Fruit fly (Drosophila melanogaster) whole organism, wandering third instar larva: ENCODE measurements around the gene cno.

ENCODE experiments used
- Abd-B ChIP-seq: fragments of >200 bp; optimal IDR thresholded peaks from 2 replicates; lab custom pipeline; 2017; ENCODE audit warnings: missing biosample characterization, missing genetic modification characterization
- CG32264 ChIP-seq: fragments of 200-800 bp; sonication (Bioruptor generic); optimal IDR thresholded peaks from 2 replicates; lab custom pipeline; 2016; ENCODE audit warnings: missing biosample characterization, missing genetic modification characterization
- CG9705 ChIP-seq: fragments of 200-800 bp; sonication (Bioruptor generic); optimal IDR thresholded peaks from 2 replicates; lab custom pipeline; 2018; ENCODE audit warnings: missing biosample characterization, mild to moderate bottlenecking, missing genetic modification characterization
- Dfd ChIP-seq: fragments of >200 bp; optimal IDR thresholded peaks from 2 replicates; lab custom pipeline; 2017; ENCODE audit warnings: missing biosample characterization, missing genetic modification characterization
- Dif ChIP-seq: fragments of 200-275, 200-300 bp; sonication (Bioruptor generic); optimal IDR thresholded peaks from 2 replicates; lab custom pipeline; 2018; ENCODE audit warnings: missing biosample characterization, missing genetic modification characterization; ENCODE audit not compliant: partially characterized antibody
- GATAd ChIP-seq: sonication (Bioruptor generic); optimal IDR thresholded peaks from 2 replicates; lab custom pipeline; 2016; ENCODE audit warnings: missing biosample characterization, missing genetic modification characterization
- HLH106 ChIP-seq: fragments of 200-800 bp; optimal IDR thresholded peaks from 3 replicates; lab custom pipeline; 2019; ENCODE audit warnings: missing biosample characterization, mild to moderate bottlenecking, missing genetic modification characterization, moderate library complexity
- Hnf4 ChIP-seq: fragments of 200-800 bp; sonication (Bioruptor generic); optimal IDR thresholded peaks from 2 replicates; lab custom pipeline; 2016; ENCODE audit warnings: missing biosample characterization, mild to moderate bottlenecking, missing genetic modification characterization
- Hr78 ChIP-seq: fragments of >200 bp; optimal IDR thresholded peaks from 2 replicates; lab custom pipeline; 2017; ENCODE audit warnings: missing biosample characterization, missing genetic modification characterization
- Mio ChIP-seq: sonication (Bioruptor generic); optimal IDR thresholded peaks from 2 replicates; lab custom pipeline; 2016; ENCODE audit warnings: missing biosample characterization, missing genetic modification characterization
- Myc ChIP-seq: fragments of >200 bp; optimal IDR thresholded peaks from 2 replicates; lab custom pipeline; 2017
- N ChIP-seq: fragments of >200 bp; optimal IDR thresholded peaks from 2 replicates; lab custom pipeline; 2018; ENCODE audit warnings: missing biosample characterization, missing external identifiers, missing genetic modification characterization
- OdsH ChIP-seq: fragments of 200-800 bp; sonication (Bioruptor generic); optimal IDR thresholded peaks from 2 replicates; lab custom pipeline; 2016; ENCODE audit warnings: missing biosample characterization, mild to moderate bottlenecking, missing genetic modification characterization
- Rel ChIP-seq, 2 experiments: fragments of 200-800 bp; sonication (Bioruptor generic) in 1 of 2; optimal IDR thresholded peaks; 2 replicates in 1 of 2; 3 replicates in 1 of 2; lab custom pipeline; 2016 to 2019; ENCODE audit warnings: mild to moderate bottlenecking in 2 of 2, missing biosample characterization in 2 of 2, missing genetic modification characterization in 2 of 2, moderate library complexity in 1 of 2
- Sp1 ChIP-seq: fragments of 200-800 bp; sonication (Bioruptor generic); optimal IDR thresholded peaks from 3 replicates; lab custom pipeline; 2019; ENCODE audit warnings: missing biosample characterization, mild to moderate bottlenecking, missing genetic modification characterization, moderate library complexity
- Vsx2 ChIP-seq: fragments of 200-300, 225-300 bp; sonication (Bioruptor generic); optimal IDR thresholded peaks from 2 replicates; lab custom pipeline; 2018; ENCODE audit warnings: missing biosample characterization, missing genetic modification characterization; ENCODE audit not compliant: partially characterized antibody
- br ChIP-seq: fragments of 200-800 bp; sonication (Bioruptor generic); optimal IDR thresholded peaks from 2 replicates; lab custom pipeline; 2016; ENCODE audit warnings: missing biosample characterization, missing genetic modification characterization
- brk ChIP-seq: fragments of 200-800 bp; sonication (Bioruptor generic); optimal IDR thresholded peaks from 2 replicates; lab custom pipeline; 2016; ENCODE audit warnings: missing biosample characterization, mild to moderate bottlenecking, missing genetic modification characterization
- dl ChIP-seq, 2 experiments: fragments of 175-275, 200-275 bp in 1 of 2; fragments of 200-275 bp in 1 of 2; sonication (Bioruptor generic); optimal IDR thresholded peaks; lab custom pipeline; 2018; ENCODE audit warnings: mild to moderate bottlenecking in 2 of 2, missing biosample characterization in 2 of 2, missing genetic modification characterization in 2 of 2, moderate library complexity in 2 of 2; ENCODE audit not compliant: partially characterized antibody in 2 of 2, insufficient read depth in 1 of 2
- dmrt93B ChIP-seq: fragments of 200-800 bp; sonication (Bioruptor generic); optimal IDR thresholded peaks from 2 replicates; lab custom pipeline; 2018; ENCODE audit warnings: missing biosample characterization, mild to moderate bottlenecking, missing genetic modification characterization
- dsf ChIP-seq: sonication (Bioruptor generic); optimal IDR thresholded peaks from 2 replicates; lab custom pipeline; 2016; ENCODE audit warnings: missing biosample characterization, missing genetic modification characterization, borderline replicate concordance
- ey ChIP-seq: fragments of 200-800 bp; sonication (Bioruptor generic); optimal IDR thresholded peaks from 2 replicates; lab custom pipeline; 2016; ENCODE audit warnings: missing biosample characterization, missing genetic modification characterization
- foxo ChIP-seq, 2 experiments: fragments of 200-800 bp; sonication (Bioruptor generic); optimal IDR thresholded peaks; 2 replicates in 1 of 2; 3 replicates in 1 of 2; lab custom pipeline; 2016 to 2017; ENCODE audit warnings: missing biosample characterization in 2 of 2, missing genetic modification characterization in 2 of 2
- fru ChIP-seq: fragments of 200-800 bp; sonication (Bioruptor generic); optimal IDR thresholded peaks from 3 replicates; lab custom pipeline; 2016; ENCODE audit warnings: missing biosample characterization, mild to moderate bottlenecking, missing genetic modification characterization
- h ChIP-seq: fragments of 200-800 bp; sonication (Bioruptor generic); optimal IDR thresholded peaks from 3 replicates; lab custom pipeline; 2016; ENCODE audit warnings: missing biosample characterization, mild to moderate bottlenecking, missing genetic modification characterization
- lola ChIP-seq: fragments of >200 bp; optimal IDR thresholded peaks from 2 replicates; lab custom pipeline; 2017; ENCODE audit warnings: missing biosample characterization, missing genetic modification characterization
- psq ChIP-seq: fragments of 200-800 bp; sonication (Bioruptor generic); optimal IDR thresholded peaks from 3 replicates; lab custom pipeline; 2017; ENCODE audit warnings: missing biosample characterization, mild to moderate bottlenecking, missing genetic modification characterization, moderate library complexity
- rgr ChIP-seq: fragments of 200-800 bp; sonication (Bioruptor generic); optimal IDR thresholded peaks from 3 replicates; lab custom pipeline; 2016; ENCODE audit warnings: missing biosample characterization, mild to moderate bottlenecking, missing genetic modification characterization
- sage ChIP-seq: fragments of 200-800 bp; sonication (Bioruptor generic); optimal IDR thresholded peaks from 2 replicates; lab custom pipeline; 2016; ENCODE audit warnings: missing biosample characterization, mild to moderate bottlenecking, missing genetic modification characterization
- sv ChIP-seq: fragments of 200-800 bp; sonication (Bioruptor generic); optimal IDR thresholded peaks from 3 replicates; lab custom pipeline; 2016; ENCODE audit warnings: missing biosample characterization, missing genetic modification characterization
- tai ChIP-seq: sonication (Bioruptor generic); optimal IDR thresholded peaks from 2 replicates; lab custom pipeline; 2016; ENCODE audit warnings: missing biosample characterization, missing genetic modification characterization
- usp ChIP-seq: fragments of >200 bp; optimal IDR thresholded peaks from 2 replicates; lab custom pipeline; 2017; ENCODE audit warnings: missing biosample characterization, missing genetic modification characterization
- woc ChIP-seq: sonication (Bioruptor generic); optimal IDR thresholded peaks from 2 replicates; lab custom pipeline; 2016; ENCODE audit warnings: missing biosample characterization, mild to moderate bottlenecking, missing genetic modification characterization

The cno gene

DNA sequence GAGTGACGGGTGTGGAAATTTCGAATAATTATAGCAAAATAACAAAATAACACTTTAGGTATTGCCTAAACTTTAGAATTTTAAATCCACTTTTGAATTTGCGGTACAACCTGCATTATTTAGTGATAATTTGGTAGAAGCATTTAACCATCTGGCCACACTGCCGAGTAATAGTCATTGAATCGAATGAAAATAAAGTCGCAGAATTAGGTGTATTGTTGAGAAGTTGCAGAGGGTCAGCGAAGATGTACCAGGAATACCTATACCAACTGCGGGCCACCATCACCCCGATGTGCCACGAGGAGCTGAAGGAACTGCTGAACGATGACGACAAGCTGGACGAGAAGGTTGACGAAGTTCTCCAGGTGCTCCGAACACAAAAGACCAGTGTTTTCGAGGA, 8.8 kb upstream of the cno start, which contains the start of gene Vps37B:
Gene Vps37B (plus strand): TSS at position 134 of the 400 bp plus-strand sequence.
- TF ChIP-seq Dif (GFP tag; lab: Kevin White, UChicago) (peak; percentile 14), HLH106 (no peak)

- TF ChIP-seq Mio (GFP tag; lab: Kevin White, UChicago) (no peak), ey (no peak), sage (GFP tag; lab: Kevin White, UChicago) (no peak), dsf (GFP tag; lab: Kevin White, UChicago) (no peak), Hr78 (no peak), N (no peak), GATAd (no peak), h (GFP tag; lab: Kevin White, UChicago) (no peak), Myc (lab: Kevin White, UChicago) (no peak), usp (no peak), OdsH (GFP tag; lab: Kevin White, UChicago) (no peak), br (GFP tag; lab: Kevin White, UChicago) (no peak), psq (GFP tag; lab: Kevin White, UChicago) (no peak), Abd-B (GFP tag; lab: Kevin White, UChicago) (no peak), Hnf4 (GFP tag; lab: Kevin White, UChicago) (no peak)
Measured at dm6 chr3R:5223839-5224238, 6.6 kb upstream of the cno start, which contains the start of gene CG14664. Gene CG14664, plus strand, starts transcription at chr3R:5224139.

DNA sequence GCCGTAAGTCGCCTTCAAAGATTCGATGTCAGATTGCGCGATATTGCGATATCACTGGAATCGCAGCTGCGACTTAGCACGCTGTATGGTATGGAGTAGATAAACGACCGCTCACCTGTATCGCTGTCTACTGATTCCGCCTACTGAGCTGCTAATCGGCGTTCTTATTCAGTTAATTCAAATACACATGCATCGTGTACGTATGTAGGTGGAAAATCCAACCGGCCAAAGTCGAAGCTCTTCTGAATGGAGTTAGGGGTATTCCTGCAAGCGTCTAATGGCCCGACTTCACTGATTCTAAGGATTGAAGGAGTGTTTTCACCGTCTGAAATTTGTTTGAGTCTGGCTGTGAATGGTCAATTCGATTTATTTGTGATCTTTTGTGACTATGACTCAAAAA, 5.9 kb upstream of the cno start, which contains the start of gene CG2604:
Gene CG2604 (minus strand): TSS at position 231 of the 400 bp plus-strand sequence.
- TF ChIP-seq N (peak; percentile 97), OdsH (GFP tag; lab: Kevin White, UChicago) (no peak), Hr78 (peak; percentile 59), GATAd (no peak), HLH106 (peak; percentile 10), Abd-B (GFP tag; lab: Kevin White, UChicago) (no peak), Sp1 (GFP tag; lab: Kevin White, UChicago) (no peak), woc (no peak), Mio (GFP tag; lab: Kevin White, UChicago) (no peak), Vsx2 (GFP tag; lab: Kevin White, UChicago) (no peak), lola (GFP tag; lab: Kevin White, UChicago) (no peak), foxo (GFP tag; optimal IDR thresholded peaks at IDR 0.05; lab: Kevin White, UChicago) (peak in 1 of 2 experiments; percentile 13), sage (GFP tag; lab: Kevin White, UChicago) (no peak), fru (GFP tag; lab: Kevin White, UChicago) (peak; percentile 40), Hnf4 (GFP tag; lab: Kevin White, UChicago) (peak; percentile 92), dsf (GFP tag; lab: Kevin White, UChicago) (no peak), CG9705 (peak; percentile 27), dl (GFP tag; optimal IDR thresholded peaks at IDR 0.05; lab: Kevin White, UChicago; ENCODE audit: insufficient read depth in 1 of 2, partially characterized antibody in 2 of 2) (no peak), dmrt93B (GFP tag; lab: Kevin White, UChicago) (no peak), CG32264 (GFP tag; lab: Kevin White, UChicago) (no peak), rgr (GFP tag; lab: Kevin White, UChicago) (peak; percentile 26), brk (no peak), tai (GFP tag; lab: Kevin White, UChicago) (no peak), ey (no peak), Rel (GFP tag; optimal IDR thresholded peaks at IDR 0.05; lab: Kevin White, UChicago) (no peak), Rel (tag; optimal IDR thresholded peaks at IDR 0.05; lab: Kevin White, UChicago) (peak; percentile 54)

DNA sequence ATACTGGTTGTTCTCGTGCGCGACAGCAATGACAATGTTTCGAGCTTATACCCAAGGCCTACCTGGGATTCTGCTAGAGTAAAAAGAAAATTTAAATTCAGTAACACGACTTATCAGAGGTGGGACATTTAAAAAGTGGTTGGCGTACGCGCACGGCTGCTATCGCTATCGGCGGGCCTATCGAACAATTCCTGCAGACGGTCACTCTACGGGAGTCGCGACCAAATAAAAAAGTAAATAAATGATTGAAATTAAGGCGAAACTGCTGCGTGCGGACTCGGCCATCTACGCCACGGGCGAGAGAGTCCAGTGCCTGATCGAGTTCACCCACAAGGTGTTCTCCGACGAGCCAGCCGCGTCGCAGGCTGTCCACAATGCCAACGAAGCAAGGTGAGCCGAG, 2.2 kb upstream of the cno start, which contains the start of the genes Prosbeta2R2 and CG1116:
Gene Prosbeta2R2 (minus strand): TSS at position 63 of the 400 bp plus-strand sequence.
Gene CG1116 (plus strand): TSS at position 192 of the 400 bp plus-strand sequence.
- no peak for TF ChIP-seq Myc (lab: Kevin White, UChicago)
- no peak for TF ChIP-seq sv (GFP tag; lab: Kevin White, UChicago)
- no peak for TF ChIP-seq dl (GFP tag; optimal IDR thresholded peaks at IDR 0.05; lab: Kevin White, UChicago; ENCODE audit: insufficient read depth in 1 of 2, partially characterized antibody in 2 of 2)
- no peak for TF ChIP-seq h (GFP tag; lab: Kevin White, UChicago)
- no peak for TF ChIP-seq Rel (GFP tag; optimal IDR thresholded peaks at IDR 0.05; lab: Kevin White, UChicago)
- no peak for TF ChIP-seq Rel (tag; optimal IDR thresholded peaks at IDR 0.05; lab: Kevin White, UChicago)
- TF ChIP-seq Dfd, result no peak
- no peak for TF ChIP-seq br (GFP tag; lab: Kevin White, UChicago)
- no peak for TF ChIP-seq OdsH (GFP tag; lab: Kevin White, UChicago)
- TF ChIP-seq Abd-B (GFP tag; lab: Kevin White, UChicago), result no peak
